Fruit fly (Drosophila melanogaster) whole organism, embryonic: ENCODE data around the gene mbm.

Experiments used
- Antp ChIP-seq: fragments of 200-800 bp; sonication (Bioruptor generic); optimal IDR thresholded peaks from 3 replicates; lab custom pipeline; 2016; ENCODE audit warnings: missing biosample characterization, missing genetic modification characterization
- C15 ChIP-seq: fragments of 200-800 bp; sonication (Bioruptor generic); IDR thresholded peaks from 3 replicates; pipeline ENCODE4 v1.3.6; 2022; ENCODE audit warnings: missing biosample characterization, missing genetic modification characterization
- CG10209 ChIP-seq: fragments of 200-800 bp; sonication (Bioruptor generic); optimal IDR thresholded peaks from 3 replicates; lab custom pipeline; 2017; ENCODE audit warnings: missing biosample characterization, mild to moderate bottlenecking, missing genetic modification characterization, missing genetic modification reagents
- CG11398 ChIP-seq: fragments of 200-800 bp; sonication (Bioruptor generic); optimal IDR thresholded peaks from 2 replicates; lab custom pipeline; 2016; ENCODE audit warnings: missing biosample characterization, missing genetic modification characterization
- CG11696 ChIP-seq: fragments of 200-800 bp; sonication (Bioruptor generic); IDR thresholded peaks from 2 replicates; pipeline ENCODE4 v1.3.6; 2022; ENCODE audit warnings: missing biosample characterization, missing genetic modification characterization
- CG12155 ChIP-seq: fragments of 200-800 bp; sonication (Bioruptor generic); optimal IDR thresholded peaks from 3 replicates; lab custom pipeline; 2016; ENCODE audit warnings: missing biosample characterization, missing genetic modification characterization
- CG14667 ChIP-seq: fragments of 200-800 bp; sonication (Bioruptor generic); IDR thresholded peaks from 2 replicates; pipeline ENCODE4 v1.3.6; 2022; ENCODE audit warnings: missing biosample characterization, missing genetic modification characterization
- CG15011 ChIP-seq: fragments of 200-800 bp; sonication (Bioruptor generic); optimal IDR thresholded peaks from 3 replicates; lab custom pipeline; 2018; ENCODE audit warnings: missing biosample characterization, mild to moderate bottlenecking, missing genetic modification characterization
- CG16813 ChIP-seq: fragments of 200-800 bp; sonication (Bioruptor generic); IDR thresholded peaks from 3 replicates; pipeline ENCODE4 v1.3.6; 2022; ENCODE audit warnings: missing biosample characterization, missing genetic modification characterization; ENCODE audit not compliant: partially characterized antibody
- CG17328 ChIP-seq: fragments of 200-800 bp; sonication (Bioruptor generic); IDR thresholded peaks from 2 replicates; pipeline ENCODE4 v1.3.6; 2022; ENCODE audit warnings: missing biosample characterization, missing genetic modification characterization
- CG18262 ChIP-seq: fragments of 200-800 bp; optimal IDR thresholded peaks from 3 replicates; lab custom pipeline; 2019; ENCODE audit warnings: missing biosample characterization, mild to moderate bottlenecking, missing genetic modification characterization, moderate library complexity
- CG30431 ChIP-seq: fragments of 200-800 bp; sonication (Bioruptor generic); optimal IDR thresholded peaks from 2 replicates; lab custom pipeline; 2017; ENCODE audit warnings: missing biosample characterization, missing genetic modification characterization
- CG31388 ChIP-seq: fragments of 200-800 bp; sonication (Bioruptor generic); optimal IDR thresholded peaks from 2 replicates; lab custom pipeline; 2016; ENCODE audit warnings: missing biosample characterization, missing genetic modification characterization
- CG34422 ChIP-seq: fragments of 200-800 bp; sonication (Bioruptor generic); IDR thresholded peaks from 3 replicates; pipeline ENCODE4 v1.3.6; 2022; ENCODE audit warnings: missing biosample characterization, missing genetic modification characterization
- CG4282 ChIP-seq: fragments of 200-800 bp; sonication (Bioruptor generic); optimal IDR thresholded peaks from 2 replicates; lab custom pipeline; 2016; ENCODE audit warnings: missing biosample characterization, missing genetic modification characterization
- CG4360 ChIP-seq: fragments of 200-800 bp; sonication (Bioruptor generic); IDR thresholded peaks from 2 replicates; pipeline ENCODE4 v1.3.6; 2022; ENCODE audit warnings: missing biosample characterization, missing genetic modification characterization
- CG4424 ChIP-seq: fragments of 200-800 bp; sonication (Bioruptor generic); optimal IDR thresholded peaks from 3 replicates; lab custom pipeline; 2016; ENCODE audit warnings: missing biosample characterization, missing genetic modification characterization
- CG4707 ChIP-seq: fragments of 200-800 bp; sonication (Bioruptor generic); optimal IDR thresholded peaks from 2 replicates; lab custom pipeline; 2018; ENCODE audit warnings: missing biosample characterization, mild to moderate bottlenecking, missing genetic modification characterization, moderate library complexity
- CG5180 ChIP-seq: fragments of 200-800 bp; sonication (Bioruptor generic); optimal IDR thresholded peaks from 3 replicates; lab custom pipeline; 2017; ENCODE audit warnings: missing biosample characterization, missing genetic modification characterization, mild to moderate bottlenecking, moderate library complexity, missing genetic modification reagents
- CG5953 ChIP-seq: fragments of 200-800 bp; sonication (Bioruptor generic); IDR thresholded peaks from 2 replicates; pipeline ENCODE4 v1.3.6; 2022; ENCODE audit warnings: missing biosample characterization, missing genetic modification characterization
- CG6689 ChIP-seq: fragments of 200-800 bp; sonication (Bioruptor generic); IDR thresholded peaks from 2 replicates; pipeline ENCODE4 v1.3.6; 2022; ENCODE audit warnings: missing biosample characterization, missing genetic modification characterization
- Camta ChIP-seq: fragments of 200-800 bp; sonication (Bioruptor generic); optimal IDR thresholded peaks from 2 replicates; lab custom pipeline; 2016; ENCODE audit warnings: missing biosample characterization, missing genetic modification characterization
- Doc2 ChIP-seq: fragments of 200-800 bp; sonication (Bioruptor generic); IDR thresholded peaks from 2 replicates; pipeline ENCODE4 v1.3.6; 2022; ENCODE audit warnings: missing biosample characterization, missing genetic modification characterization
- Fer2 ChIP-seq: fragments of 200-800 bp; sonication (Bioruptor generic); optimal IDR thresholded peaks from 2 replicates; lab custom pipeline; 2018; ENCODE audit warnings: missing biosample characterization, mild to moderate bottlenecking, missing genetic modification characterization, moderate library complexity
- GATAe ChIP-seq: fragments of 200-800 bp; sonication (Bioruptor generic); conservative IDR thresholded peaks from 2 replicates; pipeline ENCODE4 v1.3.6; 2022; ENCODE audit warnings: missing biosample characterization, missing genetic modification characterization
- MESR4 ChIP-seq: fragments of 200-800 bp; sonication (Bioruptor generic); optimal IDR thresholded peaks from 2 replicates; lab custom pipeline; 2018; ENCODE audit warnings: missing biosample characterization, mild to moderate bottlenecking, missing genetic modification characterization, moderate library complexity
- Max ChIP-seq: fragments of 200-800 bp; sonication (Bioruptor generic); optimal IDR thresholded peaks from 2 replicates; lab custom pipeline; 2016; ENCODE audit warnings: missing biosample characterization, mild to moderate bottlenecking, missing genetic modification characterization
- NFAT ChIP-seq: fragments of 200-800 bp; sonication (Bioruptor generic); IDR thresholded peaks from 2 replicates; pipeline ENCODE4 v1.3.6; 2022; ENCODE audit warnings: missing biosample characterization, missing genetic modification characterization
- Optix ChIP-seq: fragments of 200-800 bp; sonication (Bioruptor generic); IDR thresholded peaks from 3 replicates; pipeline ENCODE4 v1.3.6; 2022; ENCODE audit warnings: missing biosample characterization, missing genetic modification characterization
- Sox100B ChIP-seq: fragments of 200-800 bp; sonication (Bioruptor generic); optimal IDR thresholded peaks from 3 replicates; lab custom pipeline; 2018; ENCODE audit warnings: missing biosample characterization, mild to moderate bottlenecking, missing genetic modification characterization
- amos ChIP-seq: fragments of 200-800 bp; sonication (Bioruptor generic); IDR thresholded peaks from 2 replicates; pipeline ENCODE4 v1.3.6; 2022; ENCODE audit warnings: missing biosample characterization, missing genetic modification characterization; ENCODE audit not compliant: partially characterized antibody
- bigmax ChIP-seq: fragments of 200-800 bp; sonication (Bioruptor generic); optimal IDR thresholded peaks from 2 replicates; lab custom pipeline; 2018; ENCODE audit warnings: missing biosample characterization, mild to moderate bottlenecking, missing genetic modification characterization
- chinmo ChIP-seq: fragments of 200-800 bp; sonication (Bioruptor generic); IDR thresholded peaks from 4 replicates; pipeline ENCODE4 v1.3.6; 2022; ENCODE audit warnings: missing biosample characterization, missing genetic modification characterization; ENCODE audit not compliant: partially characterized antibody
- cwo ChIP-seq: fragments of 200-800 bp; sonication (Bioruptor generic); optimal IDR thresholded peaks from 3 replicates; lab custom pipeline; 2017; ENCODE audit warnings: missing biosample characterization, missing genetic modification characterization, mild to moderate bottlenecking, moderate library complexity, missing genetic modification reagents
- esg ChIP-seq: fragments of 200-800 bp; sonication (Bioruptor generic); conservative IDR thresholded peaks from 2 replicates; pipeline ENCODE4 v1.3.6; 2022; ENCODE audit warnings: missing biosample characterization, missing genetic modification characterization
- eve ChIP-seq, 2 experiments: fragments of >200 bp; optimal IDR thresholded peaks; 2 replicates each; lab custom pipeline; 2017; ENCODE audit warnings: missing biosample characterization in 2 of 2, missing genetic modification characterization in 2 of 2
- gsb ChIP-seq: fragments of 200-800 bp; sonication (Bioruptor generic); IDR thresholded peaks from 2 replicates; pipeline ENCODE4 v1.3.6; 2022; ENCODE audit warnings: missing biosample characterization, missing genetic modification characterization
- ind ChIP-seq: fragments of 200-800 bp; sonication (Bioruptor generic); optimal IDR thresholded peaks from 3 replicates; lab custom pipeline; 2016; ENCODE audit warnings: missing biosample characterization, missing genetic modification characterization
- lilli ChIP-seq: fragments of 200-800 bp; sonication (Bioruptor generic); optimal IDR thresholded peaks from 3 replicates; lab custom pipeline; 2016; ENCODE audit warnings: missing biosample characterization, missing genetic modification characterization
- luna ChIP-seq: fragments of 200-800 bp; sonication (Bioruptor generic); optimal IDR thresholded peaks from 2 replicates; lab custom pipeline; 2016; ENCODE audit warnings: missing biosample characterization, missing genetic modification characterization
- mam ChIP-seq: fragments of 200-800 bp; sonication (Bioruptor generic); optimal IDR thresholded peaks from 3 replicates; lab custom pipeline; 2016; ENCODE audit warnings: missing biosample characterization, missing genetic modification characterization
- mirr ChIP-seq: fragments of 200-800 bp; sonication (Bioruptor generic); optimal IDR thresholded peaks from 3 replicates; lab custom pipeline; 2018; ENCODE audit warnings: missing biosample characterization, mild to moderate bottlenecking, missing genetic modification characterization
- oc ChIP-seq: fragments of 200-800 bp; sonication (Bioruptor generic); optimal IDR thresholded peaks from 2 replicates; lab custom pipeline; 2018; ENCODE audit warnings: missing biosample characterization, mild to moderate bottlenecking, missing genetic modification characterization, moderate library complexity
- onecut ChIP-seq: fragments of 200-800 bp; sonication (Bioruptor generic); IDR thresholded peaks from 2 replicates; pipeline ENCODE4 v1.3.6; 2022; ENCODE audit warnings: missing biosample characterization, missing genetic modification characterization
- ro ChIP-seq: fragments of 200-800 bp; sonication (Bioruptor generic); IDR thresholded peaks from 2 replicates; pipeline ENCODE4 v1.3.6; 2022; ENCODE audit warnings: missing biosample characterization, missing genetic modification characterization
- sc ChIP-seq, 3 experiments: fragments of >200 bp in 2 of 3; fragments of 200-800 bp in 1 of 3; sonication (Bioruptor generic) in 1 of 3; optimal IDR thresholded peaks; 2 replicates in 2 of 3; 3 replicates in 1 of 3; lab custom pipeline; 2017; ENCODE audit warnings: mild to moderate bottlenecking in 1 of 3, missing biosample characterization in 1 of 3, missing genetic modification characterization in 1 of 3, missing genetic modification reagents in 1 of 3
- trem ChIP-seq: fragments of 200-800 bp; optimal IDR thresholded peaks from 3 replicates; lab custom pipeline; 2019; ENCODE audit warnings: missing biosample characterization, mild to moderate bottlenecking, missing genetic modification characterization, moderate library complexity
- trh ChIP-seq: fragments of 200-800 bp; sonication (Bioruptor generic); optimal IDR thresholded peaks from 2 replicates; lab custom pipeline; 2016; ENCODE audit warnings: missing biosample characterization, missing genetic modification characterization
- tup ChIP-seq: fragments of 200-800 bp; sonication (Bioruptor generic); optimal IDR thresholded peaks from 2 replicates; lab custom pipeline; 2016; ENCODE audit warnings: missing biosample characterization, mild to moderate bottlenecking, missing genetic modification characterization, moderate library complexity
- wek ChIP-seq: fragments of 200-800 bp; sonication (Bioruptor generic); optimal IDR thresholded peaks from 3 replicates; lab custom pipeline; 2018; ENCODE audit warnings: missing biosample characterization, mild to moderate bottlenecking, missing genetic modification characterization, moderate library complexity

Gene mbm

dm6 chr2L:250507-251215 lies 22.9 kb downstream of the mbm start, which contains the start of gene kis (continued):
- TF ChIP-seq sc (optimal IDR thresholded peaks at IDR 0.05; lab: Kevin White, UChicago) (no peak), sc (GFP tag; optimal IDR thresholded peaks at IDR 0.05; lab: Kevin White, UChicago) (no peak), Sox100B (no peak), tup (GFP tag; lab: Kevin White, UChicago) (no peak), CG12155 (GFP tag; lab: Kevin White, UChicago) (peak; percentile 63), eve (GFP tag; optimal IDR thresholded peaks at IDR 0.05; lab: Kevin White, UChicago) (no peak), Antp (GFP tag; lab: Kevin White, UChicago) (peak; percentile 47), Fer2 (no peak), bigmax (GFP tag; lab: Kevin White, UChicago) (no peak), Doc2 (GFP tag; lab: Robert Waterston, UW) (no peak), trh (GFP tag; lab: Kevin White, UChicago) (no peak), CG10209 (GFP tag; lab: Kevin White, UChicago) (peak; percentile 29), CG14667 (GFP tag; lab: Robert Waterston, UW) (no peak), gsb (no peak), wek (GFP tag; lab: Kevin White, UChicago) (no peak), mirr (GFP tag; lab: Kevin White, UChicago) (no peak), CG31388 (no peak), CG4424 (peak; percentile 20), MESR4 (GFP tag; lab: Kevin White, UChicago) (peak; percentile 96), CG34422 (GFP tag; lab: Robert Waterston, UW) (peak; percentile 56; the same call in 2 of the 3 replicates), CG15011 (GFP tag; lab: Kevin White, UChicago) (no peak), trem (peak; percentile 76), CG5953 (GFP tag; lab: Robert Waterston, UW) (no peak), ind (peak; percentile 4), cwo (GFP tag; lab: Kevin White, UChicago) (peak; percentile 36), onecut (GFP tag; lab: Robert Waterston, UW) (0 out of 2 replicates have a peak, but pooled peaks have one; percentile 31), lilli (GFP tag; lab: Kevin White, UChicago) (peak; percentile 76), Max (GFP tag; lab: Kevin White, UChicago) (peak; percentile 65), GATAe (GFP tag; lab: Robert Waterston, UW) (no peak), esg (no peak), ro (no peak), C15 (GFP tag; lab: Robert Waterston, UW) (no peak), CG11696 (GFP tag; lab: Robert Waterston, UW) (no peak), CG18262 (peak; percentile 25), NFAT (GFP tag; lab: Robert Waterston, UW) (peak; percentile 57), CG30431 (GFP tag; lab: Kevin White, UChicago) (no peak), CG4282 (peak; percentile 4), chinmo (GFP tag; lab: Robert Waterston, UW) (peak; percentile 92), CG5180 (GFP tag; lab: Kevin White, UChicago) (no peak), luna (no peak), mam (peak; percentile 56), CG16813 (GFP tag; lab: Robert Waterston, UW) (peak; percentile 95), Optix (GFP tag; lab: Robert Waterston, UW) (no peak), amos (GFP tag; lab: Robert Waterston, UW) (peak; percentile 98), CG4707 (GFP tag; lab: Kevin White, UChicago) (peak; percentile 35), CG6689 (GFP tag; lab: Robert Waterston, UW) (no peak), oc (tag; lab: Kevin White, UChicago) (no peak), CG4360 (GFP tag; lab: Robert Waterston, UW) (peak; percentile 95), Camta (GFP tag; lab: Kevin White, UChicago) (peak; percentile 48), CG17328 (GFP tag; lab: Robert Waterston, UW) (no peak), CG11398 (GFP tag; lab: Kevin White, UChicago) (no peak)
